Worm (Caenorhabditis elegans) whole organism, midembryonic: Measurements from ENCODE around the gene C04B4.2.

Experiments
- T22C8.4 ChIP-seq: fragments of 200-800 bp; sonication (Bioruptor generic); IDR thresholded peaks from 2 replicates; pipeline ENCODE4 v1.3.6; 2022; ENCODE audit warnings: missing genetic modification characterization, missing compliant biosample characterization
- med-1 ChIP-seq: sonication (generic microtip); optimal IDR thresholded peaks from 2 replicates; lab custom pipeline; 2017; ENCODE audit warnings: missing genetic modification characterization, mild to moderate bottlenecking, missing compliant biosample characterization, antibody characterized with exemption, missing genetic modification reagents; ENCODE audit not compliant: insufficient read depth

- TF ChIP-seq med-1 (GFP tag; lab: Kevin White, UChicago) (no peak), T22C8.4 (GFP tag; lab: Robert Waterston, UW) (no peak)
Observed at ce11 chrX:12333479-12333878, 50.4 kb downstream of the C04B4.2 start, which contains the start of gene srd-47.
